Worm (Caenorhabditis elegans) whole organism, young adult: Measurements from ENCODE around the gene lin-22.

ENCODE experiments used
- C06A6.2 ChIP-seq: fragments of 200-800 bp; sonication (Bioruptor generic); conservative IDR thresholded peaks from 2 replicates; pipeline ENCODE4 v1.3.6; 2022; ENCODE audit warnings: missing genetic modification characterization, missing compliant biosample characterization
- D2030.7 ChIP-seq: fragments of 200-800 bp; sonication (Bioruptor generic); IDR thresholded peaks from 2 replicates; pipeline ENCODE4 v1.3.6; 2022; ENCODE audit warnings: missing genetic modification reagents, missing genetic modification characterization, missing compliant biosample characterization
- F22D6.2 ChIP-seq: sonication (generic microtip); optimal IDR thresholded peaks from 2 replicates; lab custom pipeline; 2016; ENCODE audit warnings: mild to moderate bottlenecking, missing genetic modification characterization, missing compliant biosample characterization
- F33H1.4 ChIP-seq: fragments of 200-800 bp; sonication (Bioruptor generic); IDR thresholded peaks from 2 replicates; pipeline ENCODE4 v1.3.6; 2022; ENCODE audit warnings: missing genetic modification reagents, missing genetic modification characterization, missing compliant biosample characterization
- F49E8.2 ChIP-seq: sonication (generic microtip); optimal IDR thresholded peaks from 3 replicates; lab custom pipeline; 2017; ENCODE audit warnings: missing genetic modification characterization, mild to moderate bottlenecking, missing compliant biosample characterization, antibody characterized with exemption, moderate library complexity; ENCODE audit not compliant: insufficient read depth
- F55B11.4 ChIP-seq: sonication (generic microtip); optimal IDR thresholded peaks from 2 replicates; lab custom pipeline; 2016; ENCODE audit warnings: missing compliant biosample characterization, missing genetic modification characterization, borderline replicate concordance; ENCODE audit not compliant: insufficient read depth
- F57C9.4 ChIP-seq: sonication (generic microtip); optimal IDR thresholded peaks from 2 replicates; lab custom pipeline; 2017; ENCODE audit warnings: mild to moderate bottlenecking, missing genetic modification characterization, missing compliant biosample characterization
- T07F8.4 ChIP-seq: sonication (generic microtip); optimal IDR thresholded peaks from 2 replicates; lab custom pipeline; 2016; ENCODE audit warnings: mild to moderate bottlenecking, missing genetic modification characterization, moderate library complexity, missing compliant biosample characterization
- T26A5.8 ChIP-seq: sonication (generic microtip); optimal IDR thresholded peaks from 2 replicates; lab custom pipeline; 2016; ENCODE audit warnings: missing genetic modification characterization, missing compliant biosample characterization
- aptf-3 ChIP-seq: fragments of 200-800 bp; sonication (Bioruptor generic); IDR thresholded peaks from 2 replicates; pipeline ENCODE4 v1.3.6; 2022; ENCODE audit warnings: missing genetic modification characterization, missing compliant biosample characterization
- cebp-1 ChIP-seq, 2 experiments: fragments of 200-800 bp in 1 of 2; sonication (Bioruptor generic) in 1 of 2; sonication (generic microtip) in 1 of 2; IDR thresholded peaks in 1 of 2; optimal IDR thresholded peaks in 1 of 2; 2 replicates each; pipeline versions ENCODE4 v1.3.6 to Lab custom; 2017 to 2022; ENCODE audit warnings: missing compliant biosample characterization in 2 of 2, missing genetic modification characterization in 2 of 2, mild to moderate bottlenecking in 1 of 2, missing genetic modification reagents in 1 of 2, moderate library complexity in 1 of 2
- cebp-2 ChIP-seq: fragments of 200-800 bp; sonication (Bioruptor generic); IDR thresholded peaks from 2 replicates; pipeline ENCODE4 v1.3.6; 2022; ENCODE audit warnings: missing genetic modification characterization, missing compliant biosample characterization
- ceh-27 ChIP-seq: fragments of 200-800 bp; sonication (Bioruptor generic); optimal IDR thresholded peaks from 2 replicates; lab custom pipeline; 2018; ENCODE audit warnings: mild to moderate bottlenecking, missing genetic modification characterization, moderate library complexity, missing compliant biosample characterization
- ceh-79 ChIP-seq: sonication (generic microtip); optimal IDR thresholded peaks from 2 replicates; lab custom pipeline; 2017; ENCODE audit warnings: mild to moderate bottlenecking, missing genetic modification characterization, missing compliant biosample characterization
- dox-1 ChIP-seq: fragments of 200-800 bp; sonication (Bioruptor generic); IDR thresholded peaks from 2 replicates; pipeline ENCODE4 v1.3.6; 2022; ENCODE audit warnings: missing genetic modification reagents, missing genetic modification characterization, missing compliant biosample characterization
- dpff-1 ChIP-seq: sonication (generic microtip); optimal IDR thresholded peaks from 2 replicates; lab custom pipeline; 2017; ENCODE audit warnings: mild to moderate bottlenecking, missing genetic modification characterization, missing compliant biosample characterization
- dpl-1 ChIP-seq: fragments of 150-350 bp; optimal IDR thresholded peaks from 2 replicates; lab custom pipeline; 2014; ENCODE audit warnings: missing biosample characterization, missing genetic modification reagents, missing genetic modification characterization
- egl-44 ChIP-seq: fragments of 200-800 bp; sonication (Bioruptor generic); IDR thresholded peaks from 2 replicates; pipeline ENCODE4 v1.3.6; 2022; ENCODE audit warnings: missing genetic modification reagents, missing genetic modification characterization, missing compliant biosample characterization
- egrh-3 ChIP-seq: fragments of 200-800 bp; sonication (Bioruptor generic); IDR thresholded peaks from 2 replicates; pipeline ENCODE4 v1.3.6; 2022; ENCODE audit warnings: missing genetic modification reagents, missing genetic modification characterization, missing compliant biosample characterization
- fkh-3 ChIP-seq: sonication (generic microtip); optimal IDR thresholded peaks from 2 replicates; lab custom pipeline; 2016; ENCODE audit warnings: mild to moderate bottlenecking, missing genetic modification characterization, missing compliant biosample characterization
- hmg-1.2 ChIP-seq: fragments of 200-800 bp; sonication (Bioruptor generic); IDR thresholded peaks from 2 replicates; pipeline ENCODE4 v1.3.6; 2022; ENCODE audit warnings: missing genetic modification reagents, missing genetic modification characterization, missing compliant biosample characterization
- let-607 ChIP-seq, 2 experiments: fragments of 200-800 bp in 1 of 2; sonication (Bioruptor generic) in 1 of 2; sonication (generic microtip) in 1 of 2; optimal IDR thresholded peaks; 2 replicates each; lab custom pipeline; 2016 to 2018; ENCODE audit warnings: mild to moderate bottlenecking in 2 of 2, missing compliant biosample characterization in 2 of 2, missing genetic modification characterization in 2 of 2, moderate library complexity in 2 of 2, missing genotype in 1 of 2
- lin-26 ChIP-seq: fragments of 200-800 bp; sonication (Bioruptor generic); IDR thresholded peaks from 2 replicates; pipeline ENCODE4 v1.3.6; 2022; ENCODE audit warnings: missing genetic modification reagents, missing genetic modification characterization, missing compliant biosample characterization
- lin-35 ChIP-seq, 3 experiments: fragments of 150-350 bp in 2 of 3; sonication (generic microtip) in 1 of 3; optimal IDR thresholded peaks; 2 replicates each; lab custom pipeline; 2014 to 2018; ENCODE audit warnings: missing biosample characterization in 3 of 3, missing genetic modification characterization in 3 of 3, missing genetic modification reagents in 3 of 3
- madf-10 ChIP-seq: sonication (generic microtip); optimal IDR thresholded peaks from 2 replicates; lab custom pipeline; 2016; ENCODE audit warnings: mild to moderate bottlenecking, missing genetic modification characterization, missing compliant biosample characterization
- madf-3 ChIP-seq: fragments of 200-800 bp; sonication (Bioruptor generic); IDR thresholded peaks from 2 replicates; pipeline ENCODE4 v1.3.6; 2022; ENCODE audit warnings: missing genetic modification reagents, missing genetic modification characterization, missing compliant biosample characterization
- mcd-1 ChIP-seq: fragments of 200-800 bp; sonication (Bioruptor generic); IDR thresholded peaks from 2 replicates; pipeline ENCODE4 v1.3.6; 2022; ENCODE audit warnings: missing genetic modification reagents, missing genetic modification characterization, missing compliant biosample characterization
- nfyb-1 ChIP-seq: fragments of 200-800 bp; sonication (Bioruptor generic); IDR thresholded peaks from 2 replicates; pipeline ENCODE4 v1.3.6; 2022; ENCODE audit warnings: missing genetic modification reagents, missing genetic modification characterization, missing compliant biosample characterization
- nhr-27 ChIP-seq: fragments of 200-800 bp; sonication (Bioruptor generic); optimal IDR thresholded peaks from 2 replicates; lab custom pipeline; 2018; ENCODE audit warnings: mild to moderate bottlenecking, missing genetic modification characterization, moderate library complexity, missing compliant biosample characterization
- rec-8 ChIP-seq, 2 experiments: sonication (generic microtip); optimal IDR thresholded peaks; 2 replicates each; lab custom pipeline; 2016; ENCODE audit warnings: mild to moderate bottlenecking in 2 of 2, missing genetic modification characterization in 2 of 2, missing genetic modification reagents in 2 of 2, missing genotype in 2 of 2, missing biosample characterization in 1 of 2, missing compliant biosample characterization in 1 of 2, moderate library complexity in 1 of 2
- snpc-4 ChIP-seq, 5 experiments: fragments of 150-350 bp in 1 of 5; sonication (generic microtip) in 4 of 5; optimal IDR thresholded peaks; 2 replicates each; lab custom pipeline; 2014 to 2018; ENCODE audit warnings: missing genetic modification characterization in 5 of 5, missing biosample characterization in 3 of 5, antibody characterized with exemption in 2 of 5, mild to moderate bottlenecking in 2 of 5, missing compliant biosample characterization in 2 of 5, missing genotype in 2 of 5, moderate library complexity in 2 of 5, missing genetic modification reagents in 1 of 5
- somi-1 ChIP-seq: fragments of 200-800 bp; sonication (Bioruptor generic); optimal IDR thresholded peaks from 2 replicates; lab custom pipeline; 2018; ENCODE audit warnings: mild to moderate bottlenecking, missing genetic modification characterization, missing compliant biosample characterization
- tbp1 ChIP-seq: fragments of 200-800 bp; sonication (Bioruptor generic); optimal IDR thresholded peaks from 2 replicates; lab custom pipeline; 2018; ENCODE audit warnings: mild to moderate bottlenecking, missing genetic modification characterization, missing compliant biosample characterization
- tlf-1 ChIP-seq: fragments of 200-800 bp; sonication (Bioruptor generic); optimal IDR thresholded peaks from 2 replicates; lab custom pipeline; 2018; ENCODE audit warnings: mild to moderate bottlenecking, missing genetic modification characterization, missing compliant biosample characterization
- unc-62 ChIP-seq: fragments of 150-350 bp; optimal IDR thresholded peaks from 2 replicates; lab custom pipeline; 2014; ENCODE audit warnings: missing biosample characterization, missing genetic modification reagents, missing genetic modification characterization
- zfh-2 ChIP-seq: fragments of 200-800 bp; sonication (Bioruptor generic); conservative IDR thresholded peaks from 2 replicates; pipeline ENCODE4 v1.3.6; 2022; ENCODE audit warnings: missing genetic modification reagents, missing genetic modification characterization, missing compliant biosample characterization
- ztf-22 ChIP-seq: fragments of 200-800 bp; sonication (Bioruptor generic); optimal IDR thresholded peaks from 2 replicates; lab custom pipeline; 2018; ENCODE audit warnings: mild to moderate bottlenecking, missing genetic modification characterization, moderate library complexity, missing compliant biosample characterization
- ztf-3 ChIP-seq: fragments of 200-800 bp; sonication (Bioruptor generic); optimal IDR thresholded peaks from 2 replicates; lab custom pipeline; 2018; ENCODE audit warnings: mild to moderate bottlenecking, missing genetic modification characterization, missing compliant biosample characterization

Gene lin-22

DNA sequence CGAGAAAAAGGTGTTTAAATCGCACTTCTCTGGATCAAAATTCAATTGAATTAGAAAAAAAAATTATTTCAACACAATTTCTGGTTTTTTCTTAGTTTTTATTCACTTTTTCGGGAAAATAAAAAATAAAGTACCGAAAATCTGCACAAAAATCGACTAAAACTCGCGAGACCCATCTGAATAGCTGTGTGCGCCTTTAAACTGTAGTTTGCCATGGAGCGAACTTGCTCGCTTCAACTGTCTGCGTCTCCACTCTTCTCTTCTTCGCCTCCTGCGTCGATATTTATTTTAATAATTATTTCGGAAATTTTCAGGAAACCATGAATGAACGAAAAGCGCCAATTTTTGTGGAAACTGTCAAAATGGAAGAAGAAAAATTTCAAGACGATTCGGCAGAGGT lies 36.3 kb downstream of the lin-22 start (continued):
- no peak for TF ChIP-seq F55B11.4 (tag; lab: Kevin White, UChicago)
- TF ChIP-seq F49E8.2 = peak; percentile 28
- TF ChIP-seq cebp-2 (GFP tag; lab: Robert Waterston, UW) = no peak
- TF ChIP-seq let-607 (tag; optimal IDR thresholded peaks at IDR 0.05; lab: Kevin White, UChicago) = no peak
- TF ChIP-seq D2030.7 (GFP tag; lab: Robert Waterston, UW) = peak; percentile 70
- no peak for TF ChIP-seq ceh-27 (GFP tag; lab: Kevin White, UChicago)
- TF ChIP-seq tbp1 (GFP tag; lab: Kevin White, UChicago) = no peak
- no peak for TF ChIP-seq cebp-1 (GFP tag; IDR thresholded peaks at IDR 0.05; lab: Robert Waterston, UW)
- no peak for TF ChIP-seq cebp-1 (tag; optimal IDR thresholded peaks at IDR 0.05; lab: Kevin White, UChicago)
- TF ChIP-seq somi-1 = no peak
- TF ChIP-seq dpl-1 = no peak
- TF ChIP-seq lin-26 (GFP tag; lab: Robert Waterston, UW) = no peak
- peak; percentile 83 for TF ChIP-seq F33H1.4
- TF ChIP-seq fkh-3 (tag; lab: Kevin White, UChicago) = no peak
- TF ChIP-seq nhr-27 = no peak
- TF ChIP-seq nfyb-1 (GFP tag; lab: Robert Waterston, UW) = no peak
- TF ChIP-seq egl-44 (GFP tag; lab: Robert Waterston, UW) = no peak

DNA sequence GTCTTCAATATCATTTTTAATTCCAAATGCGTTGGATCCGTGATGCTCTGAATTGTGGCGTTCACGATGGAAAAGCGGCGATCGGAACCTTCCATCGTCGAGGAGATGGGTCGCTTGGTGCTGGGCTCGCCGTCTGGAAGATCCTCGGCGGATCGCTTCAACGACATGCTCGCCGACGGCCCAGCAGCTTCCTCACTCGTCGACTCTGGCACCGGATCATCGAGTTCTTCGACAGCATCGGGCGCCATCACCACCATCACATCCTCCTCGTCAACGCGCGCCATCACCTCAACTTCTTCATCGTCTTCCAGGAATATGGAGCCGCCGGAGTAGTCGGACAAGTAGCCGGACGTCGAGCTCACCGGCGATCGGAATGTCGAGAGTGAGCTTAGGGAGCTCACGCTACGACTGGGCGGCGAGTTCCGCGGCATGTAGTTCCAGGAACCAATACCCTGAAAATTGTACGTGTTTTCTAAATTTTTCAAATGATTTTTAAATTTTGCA lies 43.5 kb downstream of the lin-22 start, which contains the start of gene Y67D8C.6:
Gene Y67D8C.6 (minus strand): TSS at position 454 of the 504 bp plus-strand sequence.
- TF ChIP-seq egrh-3 (GFP tag; lab: Robert Waterston, UW) = peak; percentile 72; the same call in 1 of the 2 replicates
- no peak for TF ChIP-seq dpff-1 (tag; lab: Kevin White, UChicago)
- 0 out of 2 replicates have a peak, but pooled peaks have one; percentile 19 for TF ChIP-seq mcd-1 (GFP tag; lab: Robert Waterston, UW)
- TF ChIP-seq rec-8 (tag; optimal IDR thresholded peaks at IDR 0.05; lab: Kevin White, UChicago) = no peak
- peak; percentile 84 for TF ChIP-seq zfh-2 (GFP tag; lab: Robert Waterston, UW)
- no peak for TF ChIP-seq T07F8.4
- no peak for TF ChIP-seq C06A6.2 (GFP tag; lab: Robert Waterston, UW)
- no peak for TF ChIP-seq F22D6.2 (tag; lab: Kevin White, UChicago)
- TF ChIP-seq, all 124 proteins: peak for 3

DNA sequence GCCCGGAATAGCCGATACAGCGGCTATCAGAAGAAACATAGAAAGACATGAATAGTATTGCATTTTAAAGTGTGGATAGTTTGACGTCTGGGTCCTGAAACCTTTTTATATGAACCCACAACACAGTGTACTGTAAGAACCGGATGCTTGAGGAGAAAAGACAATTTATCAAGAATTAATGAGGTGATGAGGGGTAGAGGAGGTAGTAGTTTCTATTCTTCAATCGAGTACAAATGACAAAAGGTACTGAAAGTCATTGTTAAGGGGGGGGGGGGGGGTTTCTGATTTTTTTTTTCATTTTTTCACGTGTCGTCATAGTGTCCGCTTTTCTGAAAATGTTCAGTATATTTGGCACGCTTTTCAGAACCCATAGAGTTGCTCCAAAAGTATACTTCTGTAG lies 47.3 kb downstream of the lin-22 start, which contains the start of gene Y67D8C.7:
Gene Y67D8C.7 (minus strand): TSS at position 101 of the 400 bp plus-strand sequence.
- TF ChIP-seq ceh-79 (tag; lab: Kevin White, UChicago) = no peak
- TF ChIP-seq tlf-1 (GFP tag; lab: Kevin White, UChicago) = no peak
- no peak for TF ChIP-seq F57C9.4 (tag; lab: Kevin White, UChicago)
- no peak for TF ChIP-seq dox-1 (GFP tag; lab: Robert Waterston, UW)
- TF ChIP-seq unc-62 = no peak
- TF ChIP-seq lin-35 (GFP tag; optimal IDR thresholded peaks at IDR 0.05; lab: Kevin White, UChicago) = no peak
- TF ChIP-seq F33H1.4 = no peak
- TF ChIP-seq madf-10 = no peak
- TF ChIP-seq ztf-3 (GFP tag; lab: Kevin White, UChicago) = no peak
- TF ChIP-seq snpc-4 (GFP tag; optimal IDR thresholded peaks at IDR 0.05; lab: Kevin White, UChicago) = no peak
- no peak for TF ChIP-seq snpc-4 (tag; optimal IDR thresholded peaks at IDR 0.05; lab: Kevin White, UChicago)
- no peak for TF ChIP-seq madf-3 (GFP tag; lab: Robert Waterston, UW)
- TF ChIP-seq hmg-1.2 (GFP tag; lab: Robert Waterston, UW) = no peak
- no peak for TF ChIP-seq T26A5.8 (tag; lab: Kevin White, UChicago)
- TF ChIP-seq let-607 (tag; optimal IDR thresholded peaks at IDR 0.05; lab: Kevin White, UChicago) = no peak
- TF ChIP-seq aptf-3 (GFP tag; lab: Robert Waterston, UW) = no peak
- TF ChIP-seq ztf-22 (GFP tag; lab: Kevin White, UChicago) = no peak
- TF ChIP-seq ceh-27 (GFP tag; lab: Kevin White, UChicago) = no peak
